Worm (Caenorhabditis elegans): ENCODE data around the gene K10H10.12.

Gene K10H10.12

DNA sequence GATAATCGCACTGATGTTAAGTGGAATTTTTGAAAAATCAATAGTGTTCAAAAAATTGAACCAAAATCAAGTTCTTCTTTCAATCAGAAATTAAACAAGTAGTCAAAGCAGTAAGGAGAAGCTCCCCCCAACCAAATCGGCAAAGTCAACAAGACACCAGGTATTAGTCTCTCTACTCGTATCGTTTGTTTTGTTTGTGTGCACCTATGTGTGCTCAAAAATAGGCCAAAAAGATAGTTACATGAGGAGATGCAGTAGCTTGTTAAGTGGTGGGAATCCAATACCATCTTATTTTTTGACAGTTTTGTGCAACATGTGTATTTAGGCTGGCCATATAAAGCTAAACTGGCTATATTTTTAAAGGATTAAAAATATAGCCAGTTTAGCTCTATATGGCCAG lies at the start of gene K10H10.12:
TSS of gene K10H10.12 (minus strand) at position 101 of the 400 bp plus-strand sequence.
- TF ChIP-seq lin-32 (GFP tag; optimal IDR thresholded peaks at IDR 0.05): no peak
- TF ChIP-seq nhr-76 (tag; optimal IDR thresholded peaks at IDR 0.05): no peak
- no peak for TF ChIP-seq sptf-1 (tag; optimal IDR thresholded peaks at IDR 0.05)
- TF ChIP-seq nhr-2 (tag; optimal IDR thresholded peaks at IDR 0.05): no peak
- no peak for TF ChIP-seq ces-1 (GFP tag; optimal IDR thresholded peaks at IDR 0.05)
- TF ChIP-seq pha-4 (tag; optimal IDR thresholded peaks at IDR 0.05): no peak
- no peak for TF ChIP-seq lin-13 (tag; optimal IDR thresholded peaks at IDR 0.05)
- TF ChIP-seq lsy-2 (tag; optimal IDR thresholded peaks at IDR 0.05): no peak
- no peak for TF ChIP-seq unc-120 (tag; optimal IDR thresholded peaks at IDR 0.05; ENCODE audit: poor library complexity, severe bottlenecking)
- TF ChIP-seq cnd-1 (tag; optimal IDR thresholded peaks at IDR 0.05): no peak
- no peak for TF ChIP-seq unc-62 (GFP tag; optimal IDR thresholded peaks at IDR 0.05)
- TF ChIP-seq hlh-1 (tag; optimal IDR thresholded peaks at IDR 0.05): no peak
- no peak for TF ChIP-seq ceh-83 (GFP tag; optimal IDR thresholded peaks at IDR 0.05)

DNA sequence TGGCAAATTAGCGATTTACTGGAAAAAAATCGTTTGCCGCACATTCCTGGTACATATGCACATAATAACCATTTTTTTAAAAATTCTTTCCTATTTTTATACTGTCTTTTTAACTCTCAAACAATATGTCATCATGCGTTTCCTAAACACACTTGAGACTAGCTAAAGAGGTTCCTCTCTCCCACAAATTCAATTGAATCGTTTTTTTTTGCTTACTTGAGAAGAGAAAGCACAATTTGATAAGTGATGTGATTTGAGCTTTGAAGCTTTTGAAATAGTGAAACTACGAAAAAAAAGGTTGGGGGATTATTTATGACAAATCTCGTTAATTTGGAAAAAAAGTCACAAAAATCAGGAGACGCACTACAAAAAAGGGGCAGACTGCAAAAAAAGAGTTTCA lies 48.9 kb upstream of the K10H10.12 start:
- TF ChIP-seq unc-62 (GFP tag; optimal IDR thresholded peaks at IDR 0.05) (no peak), ces-1 (GFP tag; optimal IDR thresholded peaks at IDR 0.05) (peak; percentile 30), nhr-28 (tag; optimal IDR thresholded peaks at IDR 0.05) (no peak)

DNA sequence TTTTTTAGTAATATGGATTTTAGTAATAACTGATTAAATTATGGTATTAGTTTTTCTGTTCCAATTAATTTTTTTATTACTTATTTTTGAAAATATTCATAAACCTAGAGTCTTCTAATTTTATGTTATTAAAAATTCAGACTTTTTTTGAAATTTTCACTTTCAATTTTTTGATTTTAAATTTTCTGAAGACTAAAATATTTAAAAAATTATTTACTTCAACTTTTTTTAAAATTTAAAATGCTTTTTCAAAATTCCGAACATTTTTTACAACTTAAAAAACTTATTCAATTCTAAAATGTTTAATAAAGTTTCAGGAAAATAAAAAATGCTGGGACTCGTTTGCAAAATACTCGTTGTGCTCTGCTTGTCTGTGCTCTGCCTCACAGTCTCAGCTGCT lies 44.5 kb upstream of the K10H10.12 start, which contains the start of gene nlp-41:
TSS of gene nlp-41 (plus strand) at position 301 of the 400 bp plus-strand sequence.
- TF ChIP-seq drap-1 (GFP tag; optimal IDR thresholded peaks at IDR 0.05) (no peak), sem-2 (GFP tag; optimal IDR thresholded peaks at IDR 0.05) (no peak), ces-1 (GFP tag; optimal IDR thresholded peaks at IDR 0.05) (no peak), elt-1 (tag; optimal IDR thresholded peaks at IDR 0.05; ENCODE audit: borderline replicate concordance, insufficient read depth) (no peak), pha-4 (tag; optimal IDR thresholded peaks at IDR 0.05) (no peak), nhr-12 (tag; optimal IDR thresholded peaks at IDR 0.05) (no peak)

- no peak for TF ChIP-seq drap-1 (GFP tag; optimal IDR thresholded peaks at IDR 0.05)
- TF ChIP-seq ces-1 (GFP tag; optimal IDR thresholded peaks at IDR 0.05): no peak
- TF ChIP-seq M03D4.4 (tag; optimal IDR thresholded peaks at IDR 0.05): no peak
- no peak for TF ChIP-seq ceh-83 (GFP tag; optimal IDR thresholded peaks at IDR 0.05)
- TF ChIP-seq elt-1 (tag; optimal IDR thresholded peaks at IDR 0.05; ENCODE audit: borderline replicate concordance, insufficient read depth): no peak
These were observed 42.5 kb upstream of the K10H10.12 start, which contains the start of gene gcy-29 for ce11 chrII:14548691-14549090. Gene gcy-29 (minus strand): TSS chrII:14548791.

DNA sequence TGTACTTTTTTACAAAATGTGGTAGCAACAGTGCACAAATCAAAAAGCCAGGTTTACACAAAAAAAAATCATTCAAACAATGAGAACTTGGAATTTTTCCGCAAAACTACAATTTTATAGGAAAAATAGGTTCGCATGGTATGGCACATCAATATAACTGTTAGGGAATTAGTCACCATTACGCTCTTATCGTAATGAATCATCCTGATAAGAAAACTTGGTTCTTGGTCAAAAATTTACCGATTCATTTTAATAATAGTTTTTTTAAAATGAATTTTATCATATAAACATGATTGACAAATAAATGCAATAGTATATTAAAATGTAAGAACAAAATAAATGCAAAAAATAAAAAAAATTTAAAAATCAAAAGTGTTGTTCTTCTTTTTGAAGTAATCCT lies 34.4 kb upstream of the K10H10.12 start:
- no peak for TF ChIP-seq tbx-8 (GFP tag; optimal IDR thresholded peaks at IDR 0.05)
- TF ChIP-seq unc-62 (GFP tag; optimal IDR thresholded peaks at IDR 0.05): no peak
- no peak for TF ChIP-seq bed-3 (GFP tag; optimal IDR thresholded peaks at IDR 0.05)
- TF ChIP-seq drap-1 (GFP tag; optimal IDR thresholded peaks at IDR 0.05): no peak
- TF ChIP-seq nhr-237 (tag; optimal IDR thresholded peaks at IDR 0.05): no peak
- TF ChIP-seq mab-5 (tag; optimal IDR thresholded peaks at IDR 0.05): no peak
- TF ChIP-seq nhr-12 (tag; optimal IDR thresholded peaks at IDR 0.05): no peak

DNA sequence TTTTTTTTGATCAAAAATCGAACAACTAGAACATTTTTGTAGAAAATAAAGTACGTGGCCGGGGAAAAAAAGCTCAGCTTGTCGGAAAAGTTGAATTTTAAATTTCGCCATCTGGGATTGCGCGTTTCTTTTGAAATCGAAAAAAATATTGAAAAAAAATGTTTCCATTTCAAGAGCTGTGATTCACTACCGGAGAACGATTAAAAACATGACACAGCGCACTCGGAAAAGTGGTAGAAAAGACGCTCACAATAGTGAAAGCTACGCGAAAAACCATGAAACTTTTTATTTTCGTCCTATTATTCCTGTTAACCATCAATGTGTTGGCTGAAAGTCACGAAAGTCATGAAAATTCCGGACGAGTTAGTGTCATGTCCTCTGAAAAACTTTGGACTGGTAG lies 31.6 kb upstream of the K10H10.12 start, which contains the start of the genes clec-147 and C04H5.7:
TSS of gene clec-147 (minus strand) at position 101 of the 400 bp plus-strand sequence.
TSS of gene C04H5.7 (plus strand) at position 219 of the 400 bp plus-strand sequence.
- TF ChIP-seq nhr-28 (tag; optimal IDR thresholded peaks at IDR 0.05) (no peak), sem-2 (GFP tag; optimal IDR thresholded peaks at IDR 0.05) (no peak), pha-4 (tag; optimal IDR thresholded peaks at IDR 0.05) (no peak), tbx-8 (GFP tag; optimal IDR thresholded peaks at IDR 0.05) (no peak), drap-1 (GFP tag; optimal IDR thresholded peaks at IDR 0.05) (no peak), ham-2 (GFP tag; optimal IDR thresholded peaks at IDR 0.05) (no peak), snpc-4 (tag; optimal IDR thresholded peaks at IDR 0.05) (no peak), zip-8 (tag; optimal IDR thresholded peaks at IDR 0.05) (no peak), ceh-83 (GFP tag; optimal IDR thresholded peaks at IDR 0.05) (no peak), mab-5 (tag; optimal IDR thresholded peaks at IDR 0.05) (no peak), mep-1 (tag; optimal IDR thresholded peaks at IDR 0.05) (no peak), ceh-39 (tag; optimal IDR thresholded peaks at IDR 0.05) (no peak), unc-62 (GFP tag; optimal IDR thresholded peaks at IDR 0.05) (no peak), ceh-43 (GFP tag; optimal IDR thresholded peaks at IDR 0.05) (no peak)

Data from whole organism, mixed stage, embryonic.